Worm (Caenorhabditis elegans) whole organism, L4 larva: ENCODE results near the gene acs-18.

ENCODE experiments used
- F26F4.8 ChIP-seq: fragments of 200-800 bp; sonication (Bioruptor generic); conservative IDR thresholded peaks from 2 replicates; pipeline ENCODE4 v1.3.6; 2022; ENCODE audit warnings: missing genetic modification characterization, missing compliant biosample characterization
- R02D3.7 ChIP-seq: fragments of 150-350 bp; sonication (generic microtip); optimal IDR thresholded peaks from 3 replicates; lab custom pipeline; 2014; ENCODE audit warnings: missing biosample characterization, missing genetic modification characterization
- T26A8.4 ChIP-seq: fragments of 200-800 bp; sonication (Bioruptor generic); IDR thresholded peaks from 2 replicates; pipeline ENCODE4 v1.3.6; 2022; ENCODE audit warnings: missing genetic modification characterization, missing compliant biosample characterization
- Y48G9A.11 ChIP-seq: fragments of 200-800 bp; sonication (Bioruptor generic); IDR thresholded peaks from 2 replicates; pipeline ENCODE4 v1.3.6; 2022; ENCODE audit warnings: missing genetic modification reagents, missing genetic modification characterization, missing compliant biosample characterization
- aha-1 ChIP-seq: fragments of 150-350 bp; peaks from one replicate; lab custom pipeline; 2014; ENCODE audit warnings: missing biosample characterization, missing genetic modification characterization
- ama-1 ChIP-seq: fragments of 150-350 bp; optimal IDR thresholded peaks from 2 replicates; lab custom pipeline; 2014; ENCODE audit warnings: inconsistent platforms, mixed read lengths
- arid-1 ChIP-seq: fragments of 200-800 bp; sonication (Bioruptor generic); conservative IDR thresholded peaks from 2 replicates; pipeline ENCODE4 v1.3.6; 2022; ENCODE audit warnings: missing genetic modification reagents, missing genetic modification characterization, missing compliant biosample characterization
- ceh-20 ChIP-seq: fragments of 200-800 bp; sonication (Bioruptor generic); IDR thresholded peaks from 2 replicates; pipeline ENCODE4 v1.3.6; 2022; ENCODE audit warnings: missing genetic modification reagents, missing genetic modification characterization, missing compliant biosample characterization
- ceh-28 ChIP-seq: fragments of 150-350 bp; optimal IDR thresholded peaks from 2 replicates; lab custom pipeline; 2014; ENCODE audit warnings: missing biosample characterization, missing genetic modification reagents, missing genetic modification characterization
- ceh-62 ChIP-seq: sonication (generic microtip); optimal IDR thresholded peaks from 2 replicates; lab custom pipeline; 2017; ENCODE audit warnings: missing biosample characterization, missing genetic modification characterization
- ceh-82 ChIP-seq: sonication (generic microtip); optimal IDR thresholded peaks from 2 replicates; lab custom pipeline; 2017; ENCODE audit warnings: missing biosample characterization, missing genetic modification characterization
- daf-12 ChIP-seq: fragments of 150-350 bp; optimal IDR thresholded peaks from 2 replicates; lab custom pipeline; 2014; ENCODE audit warnings: missing biosample characterization, missing genetic modification reagents, missing genetic modification characterization
- daf-16 ChIP-seq, 3 experiments: sonication (generic microtip); optimal IDR thresholded peaks; 2 replicates each; lab custom pipeline; 2016 to 2017; ENCODE audit warnings: missing genetic modification characterization in 3 of 3, missing genetic modification reagents in 3 of 3, mild to moderate bottlenecking in 2 of 3, missing compliant biosample characterization in 2 of 3, missing biosample characterization in 1 of 3, moderate library complexity in 1 of 3
- dmd-8 ChIP-seq: fragments of 200-800 bp; sonication (Bioruptor generic); IDR thresholded peaks from 2 replicates; pipeline ENCODE4 v1.3.6; 2022; ENCODE audit warnings: missing genetic modification characterization, missing compliant biosample characterization
- dpl-1 ChIP-seq: fragments of 150-350 bp; optimal IDR thresholded peaks from 2 replicates; lab custom pipeline; 2014; ENCODE audit warnings: missing biosample characterization, missing genetic modification reagents, missing genetic modification characterization
- duxl-1 ChIP-seq: sonication (generic microtip); optimal IDR thresholded peaks from 2 replicates; lab custom pipeline; 2016; ENCODE audit warnings: mild to moderate bottlenecking, missing genetic modification characterization, moderate library complexity, missing compliant biosample characterization; ENCODE audit not compliant: poor library complexity
- dve-1 ChIP-seq: sonication (generic microtip); optimal IDR thresholded peaks from 2 replicates; lab custom pipeline; 2017; ENCODE audit warnings: antibody characterized with exemption, mild to moderate bottlenecking, missing genetic modification characterization, missing compliant biosample characterization; ENCODE audit not compliant: insufficient read depth
- egl-43 ChIP-seq: fragments of 200-800 bp; sonication (Bioruptor generic); IDR thresholded peaks from 2 replicates; pipeline ENCODE4 v1.3.6; 2022; ENCODE audit warnings: missing genetic modification reagents, missing genetic modification characterization, missing compliant biosample characterization
- fkh-10 ChIP-seq: fragments of 150-350 bp; optimal IDR thresholded peaks from 2 replicates; lab custom pipeline; 2014; ENCODE audit warnings: missing biosample characterization, missing genetic modification reagents, missing genetic modification characterization
- fos-1 ChIP-seq: fragments of 150-350 bp; optimal IDR thresholded peaks from 2 replicates; lab custom pipeline; 2014; ENCODE audit warnings: missing biosample characterization, missing genetic modification characterization
- gei-8 ChIP-seq: fragments of 200-800 bp; sonication (Bioruptor generic); optimal IDR thresholded peaks from 2 replicates; lab custom pipeline; 2018; ENCODE audit warnings: mild to moderate bottlenecking, missing genetic modification characterization, missing compliant biosample characterization
- hlh-11 ChIP-seq: fragments of 200-800 bp; sonication (Bioruptor generic); optimal IDR thresholded peaks from 2 replicates; lab custom pipeline; 2018; ENCODE audit warnings: mild to moderate bottlenecking, missing genetic modification characterization, missing compliant biosample characterization
- hlh-30 ChIP-seq: sonication (generic microtip); optimal IDR thresholded peaks from 2 replicates; lab custom pipeline; 2017; ENCODE audit warnings: antibody characterized with exemption, mild to moderate bottlenecking, missing genetic modification characterization, missing compliant biosample characterization; ENCODE audit not compliant: insufficient read depth
- hmg-1.1 ChIP-seq: fragments of 200-800 bp; sonication (Bioruptor generic); IDR thresholded peaks from 2 replicates; pipeline ENCODE4 v1.3.6; 2022; ENCODE audit warnings: missing genetic modification reagents, missing genetic modification characterization, missing compliant biosample characterization
- lin-39 ChIP-seq: fragments of 150-350 bp; optimal IDR thresholded peaks from 2 replicates; lab custom pipeline; 2014; ENCODE audit warnings: missing biosample characterization, missing genetic modification reagents, missing genetic modification characterization
- madf-9 ChIP-seq: fragments of 200-800 bp; sonication (Bioruptor generic); conservative IDR thresholded peaks from 2 replicates; pipeline ENCODE4 v1.3.6; 2022; ENCODE audit warnings: missing genetic modification reagents, missing genetic modification characterization, missing compliant biosample characterization
- mdl-1 ChIP-seq, 2 experiments: fragments of 150-350 bp in 1 of 2; sonication (generic microtip) in 1 of 2; optimal IDR thresholded peaks; 2 replicates each; lab custom pipeline; 2014 to 2017; ENCODE audit warnings: missing biosample characterization in 2 of 2, missing genetic modification characterization in 2 of 2
- mep-1 ChIP-seq: fragments of 150-350 bp; sonication (generic microtip); optimal IDR thresholded peaks from 3 replicates; lab custom pipeline; 2014; ENCODE audit warnings: missing biosample characterization, missing genetic modification characterization
- mes-2 ChIP-seq: sonication (generic microtip); optimal IDR thresholded peaks from 2 replicates; lab custom pipeline; 2016; ENCODE audit warnings: missing genotype, mild to moderate bottlenecking, missing genetic modification characterization, missing compliant biosample characterization; ENCODE audit not compliant: poor library complexity, severe bottlenecking
- mxl-2 ChIP-seq: fragments of 200-800 bp; sonication (Bioruptor generic); conservative IDR thresholded peaks from 2 replicates; pipeline ENCODE4 v1.3.6; 2022; ENCODE audit warnings: missing genetic modification reagents, missing genetic modification characterization, missing compliant biosample characterization
- mxl-3 ChIP-seq: fragments of 200-800 bp; sonication (Bioruptor generic); optimal IDR thresholded peaks from 2 replicates; lab custom pipeline; 2018; ENCODE audit warnings: mild to moderate bottlenecking, missing genetic modification characterization, missing compliant biosample characterization
- nhr-10 ChIP-seq: fragments of 150-350 bp; optimal IDR thresholded peaks from 2 replicates; lab custom pipeline; 2014; ENCODE audit warnings: missing biosample characterization, missing genetic modification characterization
- nhr-11 ChIP-seq: fragments of 150-350 bp; optimal IDR thresholded peaks from 2 replicates; lab custom pipeline; 2014; ENCODE audit warnings: missing biosample characterization, missing genetic modification characterization
- nhr-111 ChIP-seq: fragments of 200-800 bp; sonication (Bioruptor generic); optimal IDR thresholded peaks from 2 replicates; lab custom pipeline; 2018; ENCODE audit warnings: mild to moderate bottlenecking, missing genetic modification characterization, missing compliant biosample characterization
- nhr-237 ChIP-seq: sonication (generic microtip); optimal IDR thresholded peaks from 2 replicates; lab custom pipeline; 2017; ENCODE audit warnings: missing biosample characterization, missing genetic modification characterization
- nhr-25 ChIP-seq: sonication (generic microtip); optimal IDR thresholded peaks from 2 replicates; lab custom pipeline; 2017; ENCODE audit warnings: missing genetic modification characterization, mild to moderate bottlenecking, missing compliant biosample characterization, antibody characterized with exemption, moderate library complexity, borderline replicate concordance; ENCODE audit not compliant: insufficient read depth
- nhr-28 ChIP-seq: fragments of 150-350 bp; optimal IDR thresholded peaks from 2 replicates; lab custom pipeline; 2014; ENCODE audit warnings: missing biosample characterization, missing genetic modification characterization
- nhr-41 ChIP-seq: fragments of 200-800 bp; sonication (Bioruptor generic); IDR thresholded peaks from 2 replicates; pipeline ENCODE4 v1.3.6; 2022; ENCODE audit warnings: missing genetic modification reagents, missing genetic modification characterization, missing compliant biosample characterization
- nhr-48 ChIP-seq: sonication (generic microtip); optimal IDR thresholded peaks from 2 replicates; lab custom pipeline; 2016; ENCODE audit warnings: mild to moderate bottlenecking, missing genetic modification characterization, missing compliant biosample characterization
- nhr-6 ChIP-seq: fragments of 150-350 bp; optimal IDR thresholded peaks from 2 replicates; lab custom pipeline; 2014; ENCODE audit warnings: missing biosample characterization, missing genetic modification characterization
- nhr-76 ChIP-seq: fragments of 150-350 bp; optimal IDR thresholded peaks from 2 replicates; lab custom pipeline; 2014; ENCODE audit warnings: missing biosample characterization, missing genetic modification characterization
- pha-4 ChIP-seq, 2 experiments: fragments of 150-350 bp in 1 of 2; fragments of 200-800 bp in 1 of 2; sonication (Bioruptor generic) in 1 of 2; IDR thresholded peaks in 1 of 2; optimal IDR thresholded peaks in 1 of 2; 2 replicates each; pipeline versions ENCODE4 v1.3.6 to Lab custom; 2014 to 2022; ENCODE audit warnings: missing genetic modification characterization in 2 of 2, missing genetic modification reagents in 2 of 2, missing biosample characterization in 1 of 2, missing compliant biosample characterization in 1 of 2
- rbr-2 ChIP-seq: sonication (generic microtip); optimal IDR thresholded peaks from 2 replicates; lab custom pipeline; 2016; ENCODE audit warnings: missing genotype, missing genetic modification characterization, missing compliant biosample characterization
- skn-1 ChIP-seq: fragments of 150-350 bp; optimal IDR thresholded peaks from 2 replicates; lab custom pipeline; 2014; ENCODE audit warnings: missing biosample characterization, missing genetic modification characterization
- spr-1 ChIP-seq: sonication (generic microtip); optimal IDR thresholded peaks from 2 replicates; lab custom pipeline; 2016; ENCODE audit warnings: mild to moderate bottlenecking, missing genetic modification characterization, missing compliant biosample characterization
- spr-3 ChIP-seq: fragments of 200-800 bp; sonication (Bioruptor generic); optimal IDR thresholded peaks from 2 replicates; lab custom pipeline; 2018; ENCODE audit warnings: mild to moderate bottlenecking, missing genetic modification characterization, missing compliant biosample characterization
- tra-1 ChIP-seq: fragments of 200-800 bp; sonication (Bioruptor generic); IDR thresholded peaks from 2 replicates; pipeline ENCODE4 v1.3.6; 2022; ENCODE audit warnings: missing genetic modification reagents, missing genetic modification characterization, missing compliant biosample characterization
- vab-7 ChIP-seq: fragments of 200-800 bp; sonication (Bioruptor generic); IDR thresholded peaks from 2 replicates; pipeline ENCODE4 v1.3.6; 2022; ENCODE audit warnings: missing genetic modification reagents, missing genetic modification characterization, missing compliant biosample characterization
- zfp-3 ChIP-seq: fragments of 200-800 bp; sonication (Bioruptor generic); conservative IDR thresholded peaks from 2 replicates; pipeline ENCODE4 v1.3.6; 2022; ENCODE audit warnings: missing genetic modification reagents, missing genetic modification characterization, missing compliant biosample characterization
- zip-11 ChIP-seq: fragments of 200-800 bp; sonication (Bioruptor generic); IDR thresholded peaks from 2 replicates; pipeline ENCODE4 v1.3.6; 2022; ENCODE audit warnings: missing genetic modification characterization, missing compliant biosample characterization
- ztf-11 ChIP-seq: fragments of 150-350 bp; optimal IDR thresholded peaks from 2 replicates; lab custom pipeline; 2014; ENCODE audit warnings: missing biosample characterization, missing genetic modification characterization

Gene acs-18

ce11 chrIV:10345990-10346389 is 32.5 kb upstream of the acs-18 start (continued):
- TF ChIP-seq spr-3 (GFP tag; lab: Kevin White, UChicago) (no peak), skn-1 (tag; lab: Kevin White, UChicago) (no peak), fos-1 (tag; lab: Kevin White, UChicago) (no peak), F26F4.8 (GFP tag; lab: Robert Waterston, UW) (no peak), Y48G9A.11 (GFP tag; lab: Robert Waterston, UW) (no peak), ceh-82 (no peak), aha-1 (tag; lab: Kevin White, UChicago) (no peak), nhr-11 (peak; percentile 26), nhr-10 (no peak), mxl-3 (GFP tag; lab: Kevin White, UChicago) (no peak), ama-1 (lab: Kevin White, UChicago) (peak; percentile 34), nhr-6 (tag; lab: Kevin White, UChicago) (no peak), mdl-1 (tag; optimal IDR thresholded peaks at IDR 0.05; lab: Kevin White, UChicago) (peak in 1 of 2 experiments; percentile 2), nhr-111 (no peak), hmg-1.1 (GFP tag; lab: Robert Waterston, UW) (peak; percentile 38), madf-9 (GFP tag; lab: Robert Waterston, UW) (no peak), dpl-1 (GFP tag; lab: Kevin White, UChicago) (no peak), daf-12 (tag; lab: Kevin White, UChicago) (no peak), egl-43 (GFP tag; lab: Robert Waterston, UW) (no peak), nhr-25 (tag; lab: Kevin White, UChicago) (no peak), dmd-8 (no peak), nhr-237 (no peak), rbr-2 (tag; lab: Kevin White, UChicago) (peak; percentile 44), mep-1 (tag; lab: Kevin White, UChicago) (peak; percentile 54), tra-1 (GFP tag; lab: Robert Waterston, UW) (no peak), dve-1 (tag; lab: Kevin White, UChicago) (peak; percentile 85), vab-7 (GFP tag; lab: Robert Waterston, UW) (no peak), hlh-30 (tag; lab: Kevin White, UChicago) (no peak), arid-1 (GFP tag; lab: Robert Waterston, UW) (no peak), lin-39 (tag; lab: Kevin White, UChicago) (no peak), ceh-28 (no peak), pha-4 (GFP tag; IDR thresholded peaks at IDR 0.05; lab: Robert Waterston, UW) (no peak), pha-4 (tag; optimal IDR thresholded peaks at IDR 0.05; lab: Kevin White, UChicago) (no peak), zfp-3 (GFP tag; lab: Robert Waterston, UW) (no peak), spr-1 (tag; lab: Kevin White, UChicago) (no peak), daf-16 (GFP tag; optimal IDR thresholded peaks at IDR 0.05; lab: Kevin White, UChicago) (peak in 1 of 2 experiments; percentile 26), daf-16 (tag; optimal IDR thresholded peaks at IDR 0.05; lab: Kevin White, UChicago) (peak; percentile 11), ceh-20 (no peak), duxl-1 (tag; lab: Kevin White, UChicago) (no peak), R02D3.7 (tag; lab: Kevin White, UChicago) (no peak), ztf-11 (tag; lab: Kevin White, UChicago) (no peak), nhr-28 (tag; lab: Kevin White, UChicago) (peak; percentile 45), hlh-11 (tag; lab: Kevin White, UChicago) (peak; percentile 67), gei-8 (no peak), zip-11 (GFP tag; lab: Robert Waterston, UW) (no peak), fkh-10 (GFP tag; lab: Kevin White, UChicago) (no peak), mxl-2 (GFP tag; lab: Robert Waterston, UW) (no peak), mes-2 (tag; lab: Kevin White, UChicago) (no peak), ceh-62 (tag; lab: Kevin White, UChicago) (no peak), nhr-48 (tag; lab: Kevin White, UChicago) (no peak), nhr-41 (GFP tag; lab: Robert Waterston, UW) (no peak), T26A8.4 (no peak), nhr-76 (tag; lab: Kevin White, UChicago) (no peak)
